Worm (Caenorhabditis elegans): ENCODE data around the gene H03A11.13.

H03A11.13 gene

ce11 chrX:15213182-15213829 is at the start of gene H03A11.13, which contains the start of gene famk-1:
Gene H03A11.13, minus strand, starts transcription at chrX:15213232.
Gene famk-1, minus strand, starts transcription at chrX:15213259.
- TF ChIP-seq ceh-14 (tag; optimal IDR thresholded peaks at IDR 0.05) (no peak), gmeb-2 (tag; optimal IDR thresholded peaks at IDR 0.05) (no peak), syd-9 (tag; optimal IDR thresholded peaks at IDR 0.05) (no peak), pqm-1 (tag; optimal IDR thresholded peaks at IDR 0.05) (no peak), ahr-1 (tag; optimal IDR thresholded peaks at IDR 0.05) (no peak), ceh-9 (tag; optimal IDR thresholded peaks at IDR 0.05) (no peak), zip-5 (tag; optimal IDR thresholded peaks at IDR 0.05) (no peak)

- no peak for TF ChIP-seq tbx-2 (tag; optimal IDR thresholded peaks at IDR 0.05)
Measured at ce11 chrX:15262423-15262822, 49.4 kb upstream of the H03A11.13 start, which contains the start of gene F46F2.5. Gene F46F2.5, plus strand, starts transcription at chrX:15262723.

- TF ChIP-seq ceh-34 (tag; optimal IDR thresholded peaks at IDR 0.05) (no peak), dmd-4 (tag; optimal IDR thresholded peaks at IDR 0.05; ENCODE audit: borderline replicate concordance) (no peak), pha-4 (tag; optimal IDR thresholded peaks at IDR 0.05) (no peak), zip-5 (tag; optimal IDR thresholded peaks at IDR 0.05) (no peak), ceh-31 (tag; optimal IDR thresholded peaks at IDR 0.05) (no peak), ceh-19 (GFP tag; optimal IDR thresholded peaks at IDR 0.05) (no peak), ama-1 (optimal IDR thresholded peaks at IDR 0.05) (no peak), npax-4 (tag; optimal IDR thresholded peaks at IDR 0.05) (no peak), nhr-232 (tag; optimal IDR thresholded peaks at IDR 0.05) (no peak), hlh-13 (GFP tag; optimal IDR thresholded peaks at IDR 0.05) (no peak), ceh-22 (tag; optimal IDR thresholded peaks at IDR 0.05) (no peak), tbx-2 (tag; optimal IDR thresholded peaks at IDR 0.05) (no peak), ahr-1 (tag; optimal IDR thresholded peaks at IDR 0.05) (no peak)
Measured at ce11 chrX:15259947-15260687, 47.1 kb upstream of the H03A11.13 start, which contains the start of gene F46F2.3. Gene F46F2.3, minus strand, starts transcription at chrX:15260287.

DNA sequence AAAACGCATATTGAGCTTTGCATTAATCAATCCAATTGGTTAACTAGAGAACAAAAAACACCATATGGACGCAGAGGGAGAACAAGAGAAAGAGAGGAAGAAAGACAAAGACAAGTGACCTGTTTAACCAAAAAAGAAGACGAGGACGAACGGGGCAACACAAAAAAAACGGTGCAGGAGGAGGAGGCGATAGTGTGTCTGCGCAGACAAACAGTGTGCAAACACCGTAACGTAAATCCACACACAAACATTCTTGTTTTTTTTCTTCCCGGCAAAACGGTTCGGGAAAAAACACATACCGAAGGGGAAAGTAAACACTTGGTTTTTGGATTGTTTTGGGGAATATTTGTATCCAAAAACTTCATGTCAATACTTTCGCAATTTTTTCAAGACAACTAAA is 33.6 kb upstream of the H03A11.13 start:
- TF ChIP-seq tbx-2 (tag; optimal IDR thresholded peaks at IDR 0.05): peak; percentile 3
- no peak for TF ChIP-seq ceh-24 (tag; optimal IDR thresholded peaks at IDR 0.05)
- TF ChIP-seq K09A11.1 (tag; optimal IDR thresholded peaks at IDR 0.05; ENCODE audit: insufficient read depth): no peak
- no peak for TF ChIP-seq fkh-10 (GFP tag; optimal IDR thresholded peaks at IDR 0.05)
- TF ChIP-seq ceh-22 (tag; optimal IDR thresholded peaks at IDR 0.05): no peak
- TF ChIP-seq hlh-30 (tag; optimal IDR thresholded peaks at IDR 0.05; ENCODE audit: insufficient read depth): peak; percentile 25
- no peak for TF ChIP-seq pat-9 (tag; optimal IDR thresholded peaks at IDR 0.05)
- TF ChIP-seq ceh-45 (GFP tag; IDR thresholded peaks at IDR 0.05): no peak
- no peak for TF ChIP-seq ceh-18 (tag; optimal IDR thresholded peaks at IDR 0.05)
- TF ChIP-seq ceh-48 (tag; optimal IDR thresholded peaks at IDR 0.05): no peak

DNA sequence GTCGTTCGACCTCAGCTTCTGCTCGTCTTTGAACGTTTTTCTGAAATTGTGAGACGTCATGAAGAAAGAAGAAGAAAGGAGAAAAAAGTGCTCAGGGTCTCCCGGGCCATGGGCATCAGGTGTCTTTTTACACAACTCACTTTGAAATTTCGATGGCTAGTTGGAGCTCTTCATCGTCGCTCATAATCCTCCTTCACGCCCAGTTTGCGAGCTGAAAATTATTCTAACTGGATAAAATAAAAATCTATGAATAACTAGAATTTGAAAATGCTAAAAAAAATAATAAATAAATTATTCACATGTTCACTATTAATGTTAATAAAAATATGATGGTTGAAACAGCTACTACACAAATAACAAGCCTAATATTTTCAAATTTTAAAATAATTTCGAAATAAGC is 33.1 kb upstream of the H03A11.13 start, which contains the start of gene piki-1:
TSS of gene piki-1 (minus strand) at position 218 of the 400 bp plus-strand sequence.
- TF ChIP-seq ahr-1 (tag; optimal IDR thresholded peaks at IDR 0.05) (no peak), pha-4 (tag; optimal IDR thresholded peaks at IDR 0.05) (no peak), ceh-2 (tag; optimal IDR thresholded peaks at IDR 0.05) (no peak), sox-4 (tag; optimal IDR thresholded peaks at IDR 0.05) (no peak), ref-2 (tag; optimal IDR thresholded peaks at IDR 0.05) (no peak), lim-6 (tag; optimal IDR thresholded peaks at IDR 0.05) (no peak), sox-2 (GFP tag; IDR thresholded peaks at IDR 0.05) (no peak), ets-4 (tag; optimal IDR thresholded peaks at IDR 0.05) (no peak), C08G9.2 (tag; optimal IDR thresholded peaks at IDR 0.05) (no peak), odd-2 (tag; optimal IDR thresholded peaks at IDR 0.05) (no peak), fkh-6 (tag; optimal IDR thresholded peaks at IDR 0.05) (no peak), ceh-6 (GFP tag; optimal IDR thresholded peaks at IDR 0.05) (no peak), syd-9 (tag; optimal IDR thresholded peaks at IDR 0.05) (no peak), pha-2 (tag; optimal IDR thresholded peaks at IDR 0.05) (no peak), tbx-2 (tag; optimal IDR thresholded peaks at IDR 0.05) (no peak), F13H6.1 (tag; optimal IDR thresholded peaks at IDR 0.05) (no peak), pax-1 (tag; optimal IDR thresholded peaks at IDR 0.05) (no peak)
